Fruit fly (Drosophila melanogaster) whole organism, pupa: Measurements from ENCODE around the gene mRpL47.

ENCODE experiments used
- CG10348 ChIP-seq: fragments of 200-800 bp; sonication (Bioruptor generic); IDR thresholded peaks from 2 replicates; pipeline ENCODE4 v1.3.6; 2022; ENCODE audit warnings: missing biosample characterization, missing genetic modification characterization
- CG12605 ChIP-seq: fragments of 200-800 bp; sonication (Bioruptor generic); IDR thresholded peaks from 2 replicates; pipeline ENCODE4 v1.3.6; 2022; ENCODE audit warnings: missing biosample characterization, missing genetic modification characterization
- CG13204 ChIP-seq: fragments of 200-800 bp; sonication (Bioruptor generic); optimal IDR thresholded peaks from 2 replicates; lab custom pipeline; 2018; ENCODE audit warnings: missing biosample characterization, mild to moderate bottlenecking, missing genetic modification characterization, moderate library complexity
- CG15710 ChIP-seq: fragments of 200-800 bp; sonication (Bioruptor generic); optimal IDR thresholded peaks from 2 replicates; lab custom pipeline; 2018; ENCODE audit warnings: missing biosample characterization, mild to moderate bottlenecking, missing genetic modification characterization, moderate library complexity
- CG17806 ChIP-seq: fragments of 200-800 bp; sonication (Bioruptor generic); optimal IDR thresholded peaks from 2 replicates; lab custom pipeline; 2018; ENCODE audit warnings: missing biosample characterization, mild to moderate bottlenecking, missing genetic modification characterization, moderate library complexity
- CG9948 ChIP-seq: fragments of 200-800 bp; sonication (Bioruptor generic); optimal IDR thresholded peaks from 2 replicates; lab custom pipeline; 2018; ENCODE audit warnings: missing biosample characterization, mild to moderate bottlenecking, missing genetic modification characterization, moderate library complexity
- EcR ChIP-seq: fragments of 200-800 bp; sonication (Bioruptor generic); optimal IDR thresholded peaks from 3 replicates; lab custom pipeline; 2019; ENCODE audit warnings: missing biosample characterization, missing genetic modification characterization, mild to moderate bottlenecking, moderate library complexity, missing genetic modification reagents
- Ets98B ChIP-seq: fragments of 200-800 bp; sonication (Bioruptor generic); IDR thresholded peaks from 2 replicates; pipeline ENCODE4 v1.3.6; 2022; ENCODE audit warnings: missing biosample characterization, missing genetic modification characterization
- Pif1A ChIP-seq: fragments of 200-800 bp; sonication (Bioruptor generic); optimal IDR thresholded peaks from 3 replicates; lab custom pipeline; 2016; ENCODE audit warnings: missing biosample characterization, missing genetic modification characterization
- Pif1B ChIP-seq: fragments of 200-800 bp; sonication (Bioruptor generic); optimal IDR thresholded peaks from 3 replicates; lab custom pipeline; 2016; ENCODE audit warnings: missing biosample characterization, missing genetic modification characterization
- gl ChIP-seq: fragments of 200-800 bp; sonication (Bioruptor generic); optimal IDR thresholded peaks from 2 replicates; lab custom pipeline; 2018; ENCODE audit warnings: missing biosample characterization, mild to moderate bottlenecking, missing genetic modification characterization

DNA sequence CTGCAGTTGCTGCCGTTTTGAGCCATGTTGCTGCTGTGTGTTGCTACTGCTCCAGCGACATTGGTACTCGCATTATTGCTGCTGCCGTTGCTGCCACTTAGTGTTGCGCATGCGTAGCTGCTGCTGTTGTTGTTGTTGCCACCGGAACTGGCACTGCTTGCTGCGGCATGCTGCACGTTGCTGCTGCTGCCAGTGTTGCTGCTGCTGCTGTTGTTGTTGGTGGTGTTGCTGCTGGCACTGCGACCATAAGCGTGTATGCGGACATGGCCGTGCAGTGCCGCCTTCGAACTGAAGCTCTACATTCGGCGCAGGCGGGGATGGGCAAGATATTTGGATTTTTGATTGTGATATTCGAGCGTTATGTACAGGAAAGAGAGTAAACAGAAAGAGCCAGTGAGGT lies 47.6 kb downstream of the mRpL47 start:
- no peak for TF ChIP-seq EcR (GFP tag; lab: Kevin White, UChicago)
- no peak for TF ChIP-seq CG13204 (GFP tag; lab: Kevin White, UChicago)
- no peak for TF ChIP-seq CG17806 (tag; lab: Kevin White, UChicago)
- no peak for TF ChIP-seq CG10348
- no peak for TF ChIP-seq CG12605 (GFP tag; lab: Robert Waterston, UW)
- no peak for TF ChIP-seq Pif1A (GFP tag; lab: Kevin White, UChicago)
- TF ChIP-seq CG15710 (tag; lab: Kevin White, UChicago): no peak
- no peak for TF ChIP-seq Ets98B (GFP tag; lab: Robert Waterston, UW)
- no peak for TF ChIP-seq CG9948
- no peak for TF ChIP-seq Pif1B (GFP tag; lab: Kevin White, UChicago)
- TF ChIP-seq gl (tag; lab: Kevin White, UChicago): no peak
